Worm (Caenorhabditis elegans) whole organism, late embryonic: ENCODE data around the gene Y2H9A.4.

Source experiments
- C08G9.2 ChIP-seq: sonication (generic microtip); optimal IDR thresholded peaks from 2 replicates; lab custom pipeline; 2016; ENCODE audit warnings: mild to moderate bottlenecking, missing genetic modification characterization, moderate library complexity, missing compliant biosample characterization
- ama-1 ChIP-seq: fragments of 150-350 bp; optimal IDR thresholded peaks from 2 replicates; lab custom pipeline; 2014
- ceh-9 ChIP-seq: sonication (generic microtip); optimal IDR thresholded peaks from 2 replicates; lab custom pipeline; 2016; ENCODE audit warnings: mild to moderate bottlenecking, missing genetic modification characterization, inconsistent platforms, missing compliant biosample characterization
- dmd-4 ChIP-seq: sonication (generic microtip); optimal IDR thresholded peaks from 2 replicates; lab custom pipeline; 2016; ENCODE audit warnings: borderline replicate concordance, missing genetic modification characterization, missing compliant biosample characterization
- ets-4 ChIP-seq: sonication (generic microtip); optimal IDR thresholded peaks from 2 replicates; lab custom pipeline; 2016; ENCODE audit warnings: missing genetic modification characterization, missing compliant biosample characterization
- fkh-10 ChIP-seq: fragments of 150-350 bp; optimal IDR thresholded peaks from 2 replicates; lab custom pipeline; 2014; ENCODE audit warnings: missing biosample characterization, missing genetic modification reagents, missing genetic modification characterization
- hlh-13 ChIP-seq: fragments of 200-800 bp; sonication (Bioruptor generic); optimal IDR thresholded peaks from 2 replicates; lab custom pipeline; 2018; ENCODE audit warnings: mild to moderate bottlenecking, missing genetic modification characterization, missing compliant biosample characterization
- hlh-8 ChIP-seq: sonication (generic microtip); optimal IDR thresholded peaks from 2 replicates; lab custom pipeline; 2016; ENCODE audit warnings: missing genotype, missing genetic modification characterization, missing compliant biosample characterization
- madf-2 ChIP-seq: sonication (generic microtip); optimal IDR thresholded peaks from 2 replicates; lab custom pipeline; 2017; ENCODE audit warnings: missing genetic modification characterization, missing compliant biosample characterization
- nhr-11 ChIP-seq: fragments of 150-350 bp; optimal IDR thresholded peaks from 2 replicates; lab custom pipeline; 2014; ENCODE audit warnings: missing biosample characterization, missing genetic modification characterization
- pqm-1 ChIP-seq: sonication (generic microtip); optimal IDR thresholded peaks from 2 replicates; lab custom pipeline; 2016; ENCODE audit warnings: missing genetic modification characterization, missing compliant biosample characterization
- rnt-1 ChIP-seq: sonication (generic microtip); optimal IDR thresholded peaks from 2 replicates; lab custom pipeline; 2016; ENCODE audit warnings: missing genetic modification characterization, missing compliant biosample characterization
- tbx-2 ChIP-seq: sonication (generic microtip); optimal IDR thresholded peaks from 2 replicates; lab custom pipeline; 2016; ENCODE audit warnings: missing genetic modification characterization, missing compliant biosample characterization
- unc-86 ChIP-seq: sonication (generic microtip); optimal IDR thresholded peaks from 2 replicates; lab custom pipeline; 2016; ENCODE audit warnings: missing genetic modification characterization, missing compliant biosample characterization

ce11 chrV:13417513-13417912, 28.2 kb upstream of the Y2H9A.4 start, which contains the start of gene F53F1.6:
- TF ChIP-seq ets-4 (no peak), pqm-1 (tag; lab: Kevin White, UChicago) (no peak), unc-86 (no peak), ama-1 (lab: Kevin White, UChicago) (no peak), dmd-4 (tag; lab: Kevin White, UChicago) (no peak), nhr-11 (no peak), hlh-13 (GFP tag; lab: Kevin White, UChicago) (no peak), C08G9.2 (tag; lab: Kevin White, UChicago) (no peak), hlh-8 (tag; lab: Kevin White, UChicago) (no peak), fkh-10 (GFP tag; lab: Kevin White, UChicago) (no peak), ceh-9 (no peak), madf-2 (tag; lab: Kevin White, UChicago) (no peak), tbx-2 (tag; lab: Kevin White, UChicago) (no peak), rnt-1 (tag; lab: Kevin White, UChicago) (no peak)
